Worm (Caenorhabditis elegans): Measurements from ENCODE around the gene ref-1.

ce11 chrII:10250966-10251365 is 32.7 kb downstream of the ref-1 start, which contains the start of gene F54B3.1:
- TF ChIP-seq nhr-237 (tag; optimal IDR thresholded peaks at IDR 0.05) (no peak), ztf-4 (tag; optimal IDR thresholded peaks at IDR 0.05) (no peak), ztf-11 (tag; optimal IDR thresholded peaks at IDR 0.05) (no peak), ceh-82 (tag; optimal IDR thresholded peaks at IDR 0.05) (no peak)

Data from whole organism, L2 larva.